Fruit fly (Drosophila melanogaster) whole organism, embryonic: ENCODE data around the gene CG6739.
A peak's percentile ranks its signal among the peaks of the same experiment; 100 is the strongest.

Source experiments
- B-H1 ChIP-seq: fragments of 200-800 bp; sonication (Bioruptor generic); IDR thresholded peaks from 3 replicates; pipeline ENCODE4 v1.3.6; 2022; ENCODE audit warnings: missing biosample characterization, missing genetic modification characterization
- Bdp1 ChIP-seq: fragments of 200-800 bp; sonication (Bioruptor generic); optimal IDR thresholded peaks from 3 replicates; lab custom pipeline; 2016; ENCODE audit warnings: missing biosample characterization, missing genetic modification characterization
- C15 ChIP-seq: fragments of 200-800 bp; sonication (Bioruptor generic); IDR thresholded peaks from 3 replicates; pipeline ENCODE4 v1.3.6; 2022; ENCODE audit warnings: missing biosample characterization, missing genetic modification characterization
- CG10267 ChIP-seq: fragments of 200-800 bp; sonication (Bioruptor generic); optimal IDR thresholded peaks from 2 replicates; lab custom pipeline; 2018; ENCODE audit warnings: missing biosample characterization, mild to moderate bottlenecking, missing genetic modification characterization, moderate library complexity
- CG11456 ChIP-seq: fragments of 200-800 bp; sonication (Bioruptor generic); IDR thresholded peaks from 3 replicates; pipeline ENCODE4 v1.3.6; 2022; ENCODE audit warnings: missing biosample characterization, missing genetic modification characterization
- CG11504 ChIP-seq: fragments of 200-800 bp; sonication (Bioruptor generic); optimal IDR thresholded peaks from 3 replicates; lab custom pipeline; 2019; ENCODE audit warnings: missing biosample characterization, mild to moderate bottlenecking, missing genetic modification characterization, moderate library complexity
- CG11560 ChIP-seq: fragments of 200-800 bp; sonication (Bioruptor generic); IDR thresholded peaks from 3 replicates; pipeline ENCODE4 v1.3.6; 2022; ENCODE audit warnings: missing biosample characterization, missing genetic modification characterization
- CG11695 ChIP-seq: fragments of 200-800 bp; sonication (Bioruptor generic); IDR thresholded peaks from 3 replicates; pipeline ENCODE4 v1.3.6; 2022; ENCODE audit warnings: missing biosample characterization, missing genetic modification characterization
- CG12104 ChIP-seq: fragments of 200-800 bp; sonication (Bioruptor generic); optimal IDR thresholded peaks from 3 replicates; lab custom pipeline; 2016; ENCODE audit warnings: missing biosample characterization, missing genetic modification characterization
- CG1233 ChIP-seq: fragments of 200-800 bp; sonication (Bioruptor generic); optimal IDR thresholded peaks from 4 replicates; lab custom pipeline; 2018; ENCODE audit warnings: missing biosample characterization, mild to moderate bottlenecking, missing genetic modification characterization
- CG13287 ChIP-seq: fragments of 200-800 bp; sonication (Bioruptor generic); IDR thresholded peaks from 2 replicates; pipeline ENCODE4 v1.3.6; 2022; ENCODE audit warnings: missing biosample characterization, missing genetic modification characterization; ENCODE audit not compliant: partially characterized antibody
- CG13296 ChIP-seq: fragments of 200-800 bp; sonication (Bioruptor generic); optimal IDR thresholded peaks from 3 replicates; lab custom pipeline; 2018; ENCODE audit warnings: missing biosample characterization, mild to moderate bottlenecking, missing genetic modification characterization
- CG18262 ChIP-seq: fragments of 200-800 bp; optimal IDR thresholded peaks from 3 replicates; lab custom pipeline; 2019; ENCODE audit warnings: missing biosample characterization, mild to moderate bottlenecking, missing genetic modification characterization, moderate library complexity
- CG18476 ChIP-seq: fragments of 200-800 bp; sonication (Bioruptor generic); optimal IDR thresholded peaks from 2 replicates; lab custom pipeline; 2016; ENCODE audit warnings: missing biosample characterization, mild to moderate bottlenecking, missing genetic modification characterization
- CG2129 ChIP-seq: fragments of 200-800 bp; sonication (Bioruptor generic); IDR thresholded peaks from 2 replicates; pipeline ENCODE4 v1.3.6; 2022; ENCODE audit warnings: missing biosample characterization, missing genetic modification characterization; ENCODE audit not compliant: partially characterized antibody
- CG31441 ChIP-seq: fragments of 200-800 bp; sonication (Bioruptor generic); IDR thresholded peaks from 2 replicates; pipeline ENCODE4 v1.3.6; 2022; ENCODE audit warnings: missing biosample characterization, missing genetic modification characterization
- CG33213 ChIP-seq: fragments of 200-800 bp; sonication (Bioruptor generic); optimal IDR thresholded peaks from 3 replicates; lab custom pipeline; 2016; ENCODE audit warnings: missing biosample characterization, missing genetic modification characterization
- CG5953 ChIP-seq: fragments of 200-800 bp; sonication (Bioruptor generic); IDR thresholded peaks from 2 replicates; pipeline ENCODE4 v1.3.6; 2022; ENCODE audit warnings: missing biosample characterization, missing genetic modification characterization
- CG6254 ChIP-seq: fragments of 200-800 bp; sonication (Bioruptor generic); optimal IDR thresholded peaks from 3 replicates; lab custom pipeline; 2017; ENCODE audit warnings: mild to moderate bottlenecking, missing biosample characterization, missing genetic modification reagents, missing genetic modification characterization
- CrebB ChIP-seq: fragments of 200-800 bp; sonication (Bioruptor generic); optimal IDR thresholded peaks from 3 replicates; lab custom pipeline; 2018; ENCODE audit warnings: missing biosample characterization, mild to moderate bottlenecking, missing genetic modification characterization
- Dfd ChIP-seq, 2 experiments: fragments of >200 bp; optimal IDR thresholded peaks; 2 replicates each; lab custom pipeline; 2017; ENCODE audit warnings: missing biosample characterization in 2 of 2, missing genetic modification characterization in 2 of 2
- Eip74EF ChIP-seq, 2 experiments: fragments of 200-800 bp in 1 of 2; fragments of >200 bp in 1 of 2; sonication (Bioruptor generic) in 1 of 2; optimal IDR thresholded peaks; 2 replicates each; lab custom pipeline; 2017 to 2019; ENCODE audit warnings: missing biosample characterization in 2 of 2, missing genetic modification characterization in 2 of 2, mild to moderate bottlenecking in 1 of 2, moderate library complexity in 1 of 2
- Fer2 ChIP-seq: fragments of 200-800 bp; sonication (Bioruptor generic); optimal IDR thresholded peaks from 2 replicates; lab custom pipeline; 2018; ENCODE audit warnings: missing biosample characterization, mild to moderate bottlenecking, missing genetic modification characterization, moderate library complexity
- Hmr ChIP-seq: fragments of 200-800 bp; sonication (Bioruptor generic); optimal IDR thresholded peaks from 3 replicates; lab custom pipeline; 2017; ENCODE audit warnings: mild to moderate bottlenecking, missing biosample characterization, missing genetic modification reagents, missing genetic modification characterization
- Kr ChIP-seq: fragments of 200-800 bp; sonication (Bioruptor generic); optimal IDR thresholded peaks from 2 replicates; lab custom pipeline; 2017; ENCODE audit warnings: missing biosample characterization, mild to moderate bottlenecking, missing genetic modification characterization
- Lhr ChIP-seq: fragments of 200-800 bp; sonication (Bioruptor generic); optimal IDR thresholded peaks from 3 replicates; lab custom pipeline; 2017; ENCODE audit warnings: mild to moderate bottlenecking, missing biosample characterization, missing genetic modification reagents, missing genetic modification characterization
- NC2α ChIP-seq: fragments of 200-800 bp; sonication (Bioruptor generic); optimal IDR thresholded peaks from 2 replicates; lab custom pipeline; 2016; ENCODE audit warnings: missing biosample characterization, missing genetic modification characterization
- Rx ChIP-seq: fragments of 200-800 bp; sonication (Bioruptor generic); IDR thresholded peaks from 2 replicates; pipeline ENCODE4 v1.3.6; 2022; ENCODE audit warnings: missing biosample characterization, missing genetic modification characterization
- Scr ChIP-seq: fragments of 200-800 bp; sonication (Bioruptor generic); IDR thresholded peaks from 2 replicates; pipeline ENCODE4 v1.3.6; 2022; ENCODE audit warnings: missing biosample characterization, missing genetic modification characterization; ENCODE audit not compliant: partially characterized antibody
- Sox102F ChIP-seq: fragments of 200-800 bp; sonication (Bioruptor generic); optimal IDR thresholded peaks from 2 replicates; lab custom pipeline; 2018; ENCODE audit warnings: missing biosample characterization, mild to moderate bottlenecking, missing genetic modification characterization, moderate library complexity
- Sry-β ChIP-seq: fragments of 200-800 bp; sonication (Bioruptor generic); optimal IDR thresholded peaks from 2 replicates; lab custom pipeline; 2018; ENCODE audit warnings: missing biosample characterization, mild to moderate bottlenecking, missing genetic modification characterization, moderate library complexity
- ab ChIP-seq: fragments of 200-800 bp; sonication (Bioruptor generic); optimal IDR thresholded peaks from 2 replicates; lab custom pipeline; 2016; ENCODE audit warnings: missing biosample characterization, missing genetic modification characterization
- cad ChIP-seq: fragments of >200 bp; optimal IDR thresholded peaks from 2 replicates; lab custom pipeline; 2017; ENCODE audit warnings: missing biosample characterization, missing genetic modification characterization
- cas ChIP-seq: fragments of 200-800 bp; sonication (Bioruptor generic); IDR thresholded peaks from 2 replicates; pipeline ENCODE4 v1.3.6; 2022; ENCODE audit warnings: missing biosample characterization, missing genetic modification characterization
- chinmo ChIP-seq: fragments of 200-800 bp; sonication (Bioruptor generic); IDR thresholded peaks from 4 replicates; pipeline ENCODE4 v1.3.6; 2022; ENCODE audit warnings: missing biosample characterization, missing genetic modification characterization; ENCODE audit not compliant: partially characterized antibody
- dan ChIP-seq: fragments of 200-800 bp; sonication (Bioruptor generic); IDR thresholded peaks from 2 replicates; pipeline ENCODE4 v1.3.6; 2022; ENCODE audit warnings: missing biosample characterization, missing genetic modification characterization
- danr ChIP-seq: fragments of 200-800 bp; sonication (Bioruptor generic); IDR thresholded peaks from 2 replicates; pipeline ENCODE4 v1.3.6; 2022; ENCODE audit warnings: missing biosample characterization, missing genetic modification characterization
- disco-r ChIP-seq: fragments of 200-800 bp; sonication (Bioruptor generic); optimal IDR thresholded peaks from 2 replicates; lab custom pipeline; 2016; ENCODE audit warnings: missing biosample characterization, missing genetic modification characterization
- ems ChIP-seq: fragments of 200-800 bp; sonication (Bioruptor generic); optimal IDR thresholded peaks from 3 replicates; lab custom pipeline; 2016; ENCODE audit warnings: missing biosample characterization, missing genetic modification characterization
- en ChIP-seq: fragments of 200-800 bp; sonication (Bioruptor generic); optimal IDR thresholded peaks from 2 replicates; lab custom pipeline; 2016; ENCODE audit warnings: missing biosample characterization, missing genetic modification characterization
- gce ChIP-seq: fragments of 200-800 bp; sonication (Bioruptor generic); IDR thresholded peaks from 3 replicates; pipeline ENCODE4 v1.3.6; 2022; ENCODE audit warnings: missing biosample characterization, missing genetic modification characterization
- gfzf ChIP-seq: fragments of 200-800 bp; sonication (Bioruptor generic); optimal IDR thresholded peaks from 2 replicates; lab custom pipeline; 2016; ENCODE audit warnings: missing biosample characterization, mild to moderate bottlenecking, missing genetic modification characterization, moderate library complexity
- luna ChIP-seq: fragments of 200-800 bp; sonication (Bioruptor generic); optimal IDR thresholded peaks from 2 replicates; lab custom pipeline; 2016; ENCODE audit warnings: missing biosample characterization, missing genetic modification characterization
- nom ChIP-seq: fragments of 200-800 bp; sonication (Bioruptor generic); optimal IDR thresholded peaks from 2 replicates; lab custom pipeline; 2017; ENCODE audit warnings: missing biosample characterization, missing genetic modification characterization, mild to moderate bottlenecking, moderate library complexity, missing genetic modification reagents
- repo ChIP-seq: fragments of 200-800 bp; sonication (Bioruptor generic); optimal IDR thresholded peaks from 2 replicates; lab custom pipeline; 2016; ENCODE audit warnings: missing biosample characterization, missing genetic modification characterization
- sd ChIP-seq: fragments of 200-800 bp; sonication (Bioruptor generic); optimal IDR thresholded peaks from 3 replicates; lab custom pipeline; 2018; ENCODE audit warnings: missing biosample characterization, mild to moderate bottlenecking, missing genetic modification characterization, moderate library complexity
- slbo ChIP-seq: fragments of 200-800 bp; sonication (Bioruptor generic); IDR thresholded peaks from 2 replicates; pipeline ENCODE4 v1.3.6; 2022; ENCODE audit warnings: missing biosample characterization, missing genetic modification characterization
- slp2 ChIP-seq: fragments of 200-800 bp; sonication (Bioruptor generic); optimal IDR thresholded peaks from 2 replicates; lab custom pipeline; 2016; ENCODE audit warnings: missing biosample characterization, missing genetic modification characterization
- so ChIP-seq: fragments of 200-800 bp; sonication (Bioruptor generic); IDR thresholded peaks from 3 replicates; pipeline ENCODE4 v1.3.6; 2022; ENCODE audit warnings: missing biosample characterization, missing genetic modification characterization
- vvl ChIP-seq: fragments of 200-800 bp; sonication (Bioruptor generic); IDR thresholded peaks from 2 replicates; pipeline ENCODE4 v1.3.6; 2022; ENCODE audit warnings: missing biosample characterization, missing genetic modification characterization
- wor ChIP-seq: fragments of 200-800 bp; sonication (Bioruptor generic); IDR thresholded peaks from 2 replicates; pipeline ENCODE4 v1.3.6; 2022; ENCODE audit warnings: missing biosample characterization, missing genetic modification characterization

Gene CG6739

DNA sequence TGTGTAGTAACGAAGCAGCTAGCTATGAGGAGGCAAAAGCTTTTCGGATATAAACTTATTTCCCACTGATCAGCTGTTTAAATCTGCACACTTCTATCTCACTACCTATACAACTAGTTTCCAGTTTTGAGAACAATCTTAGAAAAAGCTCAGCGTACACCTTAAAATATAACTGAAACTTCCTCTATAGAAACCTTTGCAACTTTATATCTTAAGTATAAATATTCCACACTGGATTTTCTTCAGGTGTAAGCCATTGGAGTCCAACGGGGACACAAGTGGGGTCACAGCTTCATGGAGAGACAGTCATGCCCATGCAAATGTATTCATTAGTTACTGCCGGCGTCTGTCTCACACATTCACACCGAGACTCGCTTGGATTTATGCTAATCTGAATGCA is 9.9 kb upstream of the CG6739 start (continued):
- TF ChIP-seq wor (GFP tag; lab: Robert Waterston, UW) (no peak), Sox102F (peak; percentile 24), Fer2 (tag; lab: Kevin White, UChicago) (no peak), CG11456 (peak; percentile 40; the same call in 1 of the 3 replicates), Bdp1 (GFP tag; lab: Kevin White, UChicago) (no peak), dan (no peak), Hmr (GFP tag; lab: Kevin White, UChicago) (no peak), luna (GFP tag; lab: Kevin White, UChicago) (no peak), danr (GFP tag; lab: Robert Waterston, UW) (no peak), Scr (GFP tag; lab: Robert Waterston, UW) (no peak), gfzf (GFP tag; lab: Kevin White, UChicago) (no peak), vvl (peak; percentile 74; the same call in 1 of the 2 replicates), Kr (GFP tag; lab: Kevin White, UChicago) (no peak), slbo (GFP tag; lab: Robert Waterston, UW) (no peak), CG13296 (GFP tag; lab: Kevin White, UChicago) (no peak), CG5953 (GFP tag; lab: Robert Waterston, UW) (no peak), Dfd (GFP tag; optimal IDR thresholded peaks at IDR 0.05; lab: Kevin White, UChicago) (no peak), chinmo (GFP tag; lab: Robert Waterston, UW) (0 out of 4 replicates have a peak, but pooled peaks have one; percentile 28)
- TF ChIP-seq, all 482 proteins: peak for 10

DNA sequence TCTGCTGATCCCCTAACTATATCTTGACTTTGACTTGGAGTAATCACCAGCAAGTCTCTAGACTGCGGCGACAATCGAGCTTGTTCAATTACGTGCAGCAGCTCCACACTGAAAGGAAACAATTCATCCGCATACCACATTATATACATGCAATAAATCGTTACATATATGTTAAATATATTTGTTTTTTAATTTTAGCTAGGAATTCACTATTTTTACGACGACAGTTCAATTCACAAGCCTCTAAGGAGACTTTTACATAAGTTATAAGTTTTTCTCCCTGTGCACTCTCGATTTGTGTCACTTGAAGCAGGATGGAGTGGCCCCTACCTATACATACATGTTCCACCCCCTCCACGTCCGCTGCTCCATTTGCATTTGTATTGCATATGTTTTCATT is 9.5 kb upstream of the CG6739 start:
- TF ChIP-seq CrebB (no peak), sd (tag; lab: Kevin White, UChicago) (no peak), CG11560 (tag; lab: Robert Waterston, UW) (no peak), Lhr (GFP tag; lab: Kevin White, UChicago) (no peak), CG1233 (GFP tag; lab: Kevin White, UChicago) (no peak), NC2α (GFP tag; lab: Kevin White, UChicago) (no peak), CG31441 (GFP tag; lab: Robert Waterston, UW) (no peak), Rx (GFP tag; lab: Robert Waterston, UW) (0 out of 2 replicates have a peak, but pooled peaks have one; percentile 12), CG2129 (no peak), Hmr (GFP tag; lab: Kevin White, UChicago) (no peak), en (no peak), CG11695 (no peak), so (GFP tag; lab: Robert Waterston, UW) (0 out of 3 replicates have a peak, but pooled peaks have one; percentile 27), B-H1 (no peak), Sry-β (no peak), ems (GFP tag; lab: Kevin White, UChicago) (no peak), CG11504 (tag; lab: Kevin White, UChicago) (peak; percentile 51), repo (GFP tag; lab: Kevin White, UChicago) (no peak), CG10267 (tag; lab: Kevin White, UChicago) (no peak), cas (GFP tag; lab: Robert Waterston, UW) (no peak), CG12104 (GFP tag; lab: Kevin White, UChicago) (no peak), nom (peak; percentile 1), C15 (GFP tag; lab: Robert Waterston, UW) (no peak), disco-r (GFP tag; lab: Kevin White, UChicago) (no peak), gce (no peak), CG13287 (no peak), ab (GFP tag; lab: Kevin White, UChicago) (no peak), Eip74EF (GFP tag; optimal IDR thresholded peaks at IDR 0.05; lab: Kevin White, UChicago) (no peak), CG33213 (GFP tag; lab: Kevin White, UChicago) (no peak), cad (GFP tag; lab: Kevin White, UChicago) (no peak), CG18476 (GFP tag; lab: Kevin White, UChicago) (no peak), CG6254 (GFP tag; lab: Kevin White, UChicago) (no peak), CG18262 (tag; lab: Kevin White, UChicago) (no peak), slp2 (GFP tag; lab: Kevin White, UChicago) (no peak)
